Worm (Caenorhabditis elegans): Measurements from ENCODE around the gene col-118.

ce11 chrIV:8820041-8820440 lies 28.0 kb upstream of the col-118 start, which contains the start of gene T28C6.3:
- TF ChIP-seq hmbx-1 (tag; optimal IDR thresholded peaks at IDR 0.05), result no peak
- no peak for TF ChIP-seq hmg-4 (GFP tag; optimal IDR thresholded peaks at IDR 0.05)
- TF ChIP-seq B0310.2 (tag; optimal IDR thresholded peaks at IDR 0.05), result no peak
- no peak for TF ChIP-seq ets-7 (tag; optimal IDR thresholded peaks at IDR 0.05)
- TF ChIP-seq aly-1 (tag; optimal IDR thresholded peaks at IDR 0.05), result no peak
- no peak for TF ChIP-seq F13C5.2 (tag; optimal IDR thresholded peaks at IDR 0.05)
- TF ChIP-seq ama-1 (optimal IDR thresholded peaks at IDR 0.05), result no peak
- no peak for TF ChIP-seq tbx-37 (GFP tag; conservative IDR thresholded peaks at IDR 0.05)
